Worm (Caenorhabditis elegans) whole organism, L2 larva: ENCODE data around the gene cut-1.

ENCODE experiments used
- C34F6.9 ChIP-seq: fragments of 150-350 bp; optimal IDR thresholded peaks from 2 replicates; lab custom pipeline; 2014; ENCODE audit warnings: missing biosample characterization, missing genetic modification characterization
- F13H6.1 ChIP-seq: sonication (generic microtip); optimal IDR thresholded peaks from 2 replicates; lab custom pipeline; 2016; ENCODE audit warnings: missing genetic modification characterization, missing compliant biosample characterization
- R02D3.7 ChIP-seq: fragments of 150-350 bp; optimal IDR thresholded peaks from 2 replicates; lab custom pipeline; 2014; ENCODE audit warnings: missing biosample characterization, missing genetic modification characterization
- Y55F3AM.14 ChIP-seq: fragments of 200-800 bp; sonication (Bioruptor generic); optimal IDR thresholded peaks from 2 replicates; lab custom pipeline; 2018; ENCODE audit warnings: mild to moderate bottlenecking, missing genetic modification characterization, missing compliant biosample characterization
- ZK546.5 ChIP-seq: sonication (generic microtip); optimal IDR thresholded peaks from 2 replicates; lab custom pipeline; 2017; ENCODE audit warnings: missing biosample characterization, missing genetic modification characterization
- alr-1 ChIP-seq: fragments of 150-350 bp; optimal IDR thresholded peaks from 2 replicates; lab custom pipeline; 2014; ENCODE audit warnings: missing biosample characterization, missing genetic modification characterization
- aly-2 ChIP-seq: fragments of 150-350 bp; optimal IDR thresholded peaks from 2 replicates; lab custom pipeline; 2014; ENCODE audit warnings: missing biosample characterization, missing genetic modification characterization
- ama-1 ChIP-seq: fragments of 150-350 bp; optimal IDR thresholded peaks from 2 replicates; lab custom pipeline; 2018; ENCODE audit warnings: inconsistent platforms
- blmp-1 ChIP-seq: sonication (generic microtip); optimal IDR thresholded peaks from 2 replicates; lab custom pipeline; 2017; ENCODE audit warnings: missing genetic modification characterization, mild to moderate bottlenecking, missing compliant biosample characterization, antibody characterized with exemption, moderate library complexity; ENCODE audit not compliant: insufficient read depth
- ceh-16 ChIP-seq: fragments of 150-350 bp; optimal IDR thresholded peaks from 2 replicates; lab custom pipeline; 2014; ENCODE audit warnings: missing biosample characterization, missing genetic modification characterization
- ceh-82 ChIP-seq: fragments of 150-350 bp; optimal IDR thresholded peaks from 2 replicates; lab custom pipeline; 2014; ENCODE audit warnings: missing biosample characterization, missing genetic modification characterization
- crh-2 ChIP-seq: sonication (generic microtip); optimal IDR thresholded peaks from 2 replicates; lab custom pipeline; 2017; ENCODE audit warnings: missing biosample characterization, missing genetic modification characterization
- dmd-4 ChIP-seq: sonication (generic microtip); optimal IDR thresholded peaks from 2 replicates; lab custom pipeline; 2017; ENCODE audit warnings: missing biosample characterization, missing genetic modification characterization
- egl-27 ChIP-seq: sonication (generic microtip); optimal IDR thresholded peaks from 3 replicates; lab custom pipeline; 2017; ENCODE audit warnings: missing biosample characterization, missing genetic modification reagents, missing genetic modification characterization
- elt-1 ChIP-seq: fragments of 150-350 bp; optimal IDR thresholded peaks from 2 replicates; lab custom pipeline; 2014; ENCODE audit warnings: missing biosample characterization, missing genetic modification characterization
- elt-3 ChIP-seq: sonication (generic microtip); optimal IDR thresholded peaks from 2 replicates; lab custom pipeline; 2017; ENCODE audit warnings: missing biosample characterization, missing genetic modification characterization
- fos-1 ChIP-seq: fragments of 150-350 bp; optimal IDR thresholded peaks from 2 replicates; lab custom pipeline; 2014; ENCODE audit warnings: missing biosample characterization, missing genetic modification characterization
- gmeb-1 ChIP-seq: fragments of 150-350 bp; optimal IDR thresholded peaks from 2 replicates; lab custom pipeline; 2014; ENCODE audit warnings: missing biosample characterization, missing genetic modification characterization
- lin-11 ChIP-seq: fragments of 150-350 bp; sonication (generic microtip); optimal IDR thresholded peaks from 2 replicates; lab custom pipeline; 2014; ENCODE audit warnings: missing biosample characterization, missing genetic modification characterization, inconsistent platforms, mixed read lengths
- lin-13 ChIP-seq: fragments of 150-350 bp; optimal IDR thresholded peaks from 2 replicates; lab custom pipeline; 2014; ENCODE audit warnings: missing biosample characterization, missing genetic modification reagents, missing genetic modification characterization
- lin-39 ChIP-seq: fragments of 150-350 bp; optimal IDR thresholded peaks from 2 replicates; lab custom pipeline; 2014; ENCODE audit warnings: missing biosample characterization, missing genetic modification reagents, missing genetic modification characterization
- lsy-2 ChIP-seq, 2 experiments: fragments of 150-350 bp in 1 of 2; sonication (generic microtip) in 1 of 2; optimal IDR thresholded peaks; 2 replicates each; lab custom pipeline; 2014 to 2017; ENCODE audit warnings: missing biosample characterization in 2 of 2, missing genetic modification characterization in 2 of 2
- mab-5 ChIP-seq: fragments of 150-350 bp; optimal IDR thresholded peaks from 2 replicates; lab custom pipeline; 2014; ENCODE audit warnings: missing biosample characterization, missing genetic modification characterization
- mbf-1 ChIP-seq: sonication (generic microtip); optimal IDR thresholded peaks from 2 replicates; lab custom pipeline; 2017; ENCODE audit warnings: missing biosample characterization, missing genetic modification characterization
- mdl-1 ChIP-seq, 2 experiments: fragments of 150-350 bp in 1 of 2; sonication (generic microtip) in 1 of 2; optimal IDR thresholded peaks; 2 replicates each; lab custom pipeline; 2017; ENCODE audit warnings: missing biosample characterization in 2 of 2, missing genetic modification characterization in 2 of 2
- nhr-10 ChIP-seq: sonication (generic microtip); optimal IDR thresholded peaks from 2 replicates; lab custom pipeline; 2017; ENCODE audit warnings: missing biosample characterization, missing genetic modification characterization
- nhr-11 ChIP-seq: fragments of 150-350 bp; optimal IDR thresholded peaks from 2 replicates; lab custom pipeline; 2014; ENCODE audit warnings: missing biosample characterization, missing genetic modification characterization
- nhr-12 ChIP-seq: fragments of 150-350 bp; optimal IDR thresholded peaks from 2 replicates; lab custom pipeline; 2014; ENCODE audit warnings: missing biosample characterization, missing genetic modification characterization
- nhr-129 ChIP-seq: fragments of 150-350 bp; optimal IDR thresholded peaks from 2 replicates; lab custom pipeline; 2014; ENCODE audit warnings: missing biosample characterization, missing genetic modification characterization
- nhr-21 ChIP-seq: fragments of 150-350 bp; optimal IDR thresholded peaks from 2 replicates; lab custom pipeline; 2014; ENCODE audit warnings: missing biosample characterization, missing genetic modification characterization
- nhr-23 ChIP-seq: fragments of 150-350 bp; optimal IDR thresholded peaks from 2 replicates; lab custom pipeline; 2014; ENCODE audit warnings: missing biosample characterization, missing genetic modification reagents, missing genetic modification characterization
- nhr-237 ChIP-seq: fragments of 150-350 bp; optimal IDR thresholded peaks from 2 replicates; lab custom pipeline; 2014; ENCODE audit warnings: missing biosample characterization, missing genetic modification characterization
- nhr-25 ChIP-seq: fragments of 150-350 bp; sonication (generic microtip); optimal IDR thresholded peaks from 3 replicates; lab custom pipeline; 2014; ENCODE audit warnings: missing biosample characterization, missing genetic modification characterization
- nhr-6 ChIP-seq: fragments of 150-350 bp; optimal IDR thresholded peaks from 2 replicates; lab custom pipeline; 2014; ENCODE audit warnings: missing biosample characterization, missing genetic modification characterization
- nhr-77 ChIP-seq: fragments of 150-350 bp; optimal IDR thresholded peaks from 2 replicates; lab custom pipeline; 2014; ENCODE audit warnings: missing biosample characterization, missing genetic modification characterization
- peb-1 ChIP-seq: fragments of 150-350 bp; optimal IDR thresholded peaks from 2 replicates; lab custom pipeline; 2014; ENCODE audit warnings: missing biosample characterization, missing genetic modification characterization
- sem-4 ChIP-seq: fragments of 150-350 bp; optimal IDR thresholded peaks from 2 replicates; lab custom pipeline; 2014; ENCODE audit warnings: missing biosample characterization, missing genetic modification reagents, missing genetic modification characterization
- skn-1 ChIP-seq: sonication (generic microtip); optimal IDR thresholded peaks from 2 replicates; lab custom pipeline; 2017; ENCODE audit warnings: missing biosample characterization, missing genetic modification characterization
- sma-3 ChIP-seq: sonication (generic microtip); optimal IDR thresholded peaks from 2 replicates; lab custom pipeline; 2016; ENCODE audit warnings: missing genetic modification reagents, missing genetic modification characterization, missing compliant biosample characterization
- sma-9 ChIP-seq, 2 experiments: fragments of 150-350 bp in 1 of 2; sonication (generic microtip) in 1 of 2; optimal IDR thresholded peaks; 2 replicates each; lab custom pipeline; 2014 to 2016; ENCODE audit warnings: missing genetic modification characterization in 2 of 2, mild to moderate bottlenecking in 1 of 2, missing biosample characterization in 1 of 2, missing compliant biosample characterization in 1 of 2, missing genetic modification reagents in 1 of 2, moderate library complexity in 1 of 2
- snpc-4 ChIP-seq: fragments of 150-350 bp; optimal IDR thresholded peaks from 2 replicates; lab custom pipeline; 2014; ENCODE audit warnings: missing biosample characterization, missing genetic modification characterization
- unc-39 ChIP-seq: fragments of 150-350 bp; optimal IDR thresholded peaks from 2 replicates; lab custom pipeline; 2014; ENCODE audit warnings: missing biosample characterization, missing genetic modification characterization
- unc-55 ChIP-seq: fragments of 150-350 bp; sonication (generic microtip); optimal IDR thresholded peaks from 3 replicates; lab custom pipeline; 2014; ENCODE audit warnings: missing biosample characterization, missing genetic modification reagents, missing genetic modification characterization
- unc-62 ChIP-seq: fragments of 150-350 bp; optimal IDR thresholded peaks from 2 replicates; lab custom pipeline; 2014; ENCODE audit warnings: missing biosample characterization, missing genetic modification reagents, missing genetic modification characterization
- zag-1 ChIP-seq: fragments of 150-350 bp; optimal IDR thresholded peaks from 2 replicates; lab custom pipeline; 2014; ENCODE audit warnings: missing biosample characterization, missing genetic modification characterization
- ztf-1 ChIP-seq: fragments of 200-800 bp; sonication (Bioruptor generic); conservative IDR thresholded peaks from 2 replicates; pipeline ENCODE4 v1.3.6; 2022; ENCODE audit warnings: missing genetic modification characterization, missing compliant biosample characterization
- ztf-4 ChIP-seq: fragments of 150-350 bp; optimal IDR thresholded peaks from 2 replicates; lab custom pipeline; 2014; ENCODE audit warnings: missing biosample characterization, missing genetic modification characterization

The cut-1 gene

ce11 chrII:11238869-11239647, 29.9 kb upstream of the cut-1 start, which contains the start of the genes rpn-9 and T06D8.9:
Gene rpn-9, minus strand, starts transcription at chrII:11238919.
Gene T06D8.9, plus strand, starts transcription at chrII:11239597.
- TF ChIP-seq nhr-21 (tag; lab: Kevin White, UChicago): peak; percentile 65
- TF ChIP-seq lsy-2 (tag; optimal IDR thresholded peaks at IDR 0.05; lab: Kevin White, UChicago): peak; percentile 69 to 92
- peak; percentile 83 for TF ChIP-seq nhr-129 (tag; lab: Kevin White, UChicago)
- TF ChIP-seq mdl-1 (tag; optimal IDR thresholded peaks at IDR 0.05; lab: Kevin White, UChicago): peak in 1 of 2 experiments; percentile 38
- TF ChIP-seq aly-2: no peak
- peak; percentile 66 for TF ChIP-seq sma-9 (GFP tag; optimal IDR thresholded peaks at IDR 0.05; lab: Kevin White, UChicago)
- no peak for TF ChIP-seq sma-9 (tag; optimal IDR thresholded peaks at IDR 0.05; lab: Kevin White, UChicago)
- no peak for TF ChIP-seq egl-27 (tag; lab: Kevin White, UChicago)
- TF ChIP-seq skn-1 (tag; lab: Kevin White, UChicago): peak; percentile 57
- no peak for TF ChIP-seq peb-1 (tag; lab: Kevin White, UChicago)
- TF ChIP-seq mab-5 (tag; lab: Kevin White, UChicago): peak; percentile 70
- no peak for TF ChIP-seq nhr-23
- TF ChIP-seq ama-1 (lab: Kevin White, UChicago): no peak
- TF ChIP-seq nhr-11 (tag; lab: Kevin White, UChicago): no peak
- peak; percentile 69 for TF ChIP-seq F13H6.1 (tag; lab: Kevin White, UChicago)
- TF ChIP-seq elt-1 (tag; lab: Kevin White, UChicago): no peak
- peak; percentile 67 for TF ChIP-seq sma-3 (GFP tag; lab: Kevin White, UChicago)
- TF ChIP-seq unc-62: no peak
- no peak for TF ChIP-seq lin-39 (tag; lab: Kevin White, UChicago)
- TF ChIP-seq ZK546.5: no peak
- peak; percentile 86 for TF ChIP-seq snpc-4
- TF ChIP-seq crh-2 (tag; lab: Kevin White, UChicago): peak; percentile 89
- no peak for TF ChIP-seq nhr-237 (tag; lab: Kevin White, UChicago)
- no peak for TF ChIP-seq dmd-4
- peak; percentile 71 for TF ChIP-seq nhr-25 (tag; lab: Kevin White, UChicago)
- TF ChIP-seq Y55F3AM.14 (GFP tag; lab: Kevin White, UChicago): no peak
- TF ChIP-seq ztf-4 (tag; lab: Kevin White, UChicago): no peak
- TF ChIP-seq lin-11 (tag; lab: Kevin White, UChicago): peak; percentile 45
- TF ChIP-seq R02D3.7: no peak
- TF ChIP-seq nhr-6: no peak
- no peak for TF ChIP-seq unc-39
- TF ChIP-seq gmeb-1: peak; percentile 82
- no peak for TF ChIP-seq ceh-82 (tag; lab: Kevin White, UChicago)
- peak; percentile 85 for TF ChIP-seq lin-13 (GFP tag; lab: Kevin White, UChicago)
- peak; percentile 53 for TF ChIP-seq blmp-1 (tag; lab: Kevin White, UChicago)
- no peak for TF ChIP-seq nhr-10 (tag; lab: Kevin White, UChicago)
- no peak for TF ChIP-seq ceh-16 (tag; lab: Kevin White, UChicago)
- TF ChIP-seq fos-1: peak; percentile 31
- TF ChIP-seq mbf-1 (tag; lab: Kevin White, UChicago): no peak
- TF ChIP-seq ztf-1 (GFP tag; lab: Robert Waterston, UW): no peak
- no peak for TF ChIP-seq alr-1 (tag; lab: Kevin White, UChicago)
- no peak for TF ChIP-seq sem-4 (tag; lab: Kevin White, UChicago)
- TF ChIP-seq C34F6.9 (tag; lab: Kevin White, UChicago): peak; percentile 95
- no peak for TF ChIP-seq nhr-12
- no peak for TF ChIP-seq nhr-77 (tag; lab: Kevin White, UChicago)
- TF ChIP-seq unc-55 (GFP tag; lab: Kevin White, UChicago): peak; percentile 97
- TF ChIP-seq elt-3: no peak
- TF ChIP-seq zag-1 (tag; lab: Kevin White, UChicago): no peak
